Fruit fly (Drosophila melanogaster) whole organism, embryonic: ENCODE data around the gene CG14740.

ENCODE experiments used
- CG10366 ChIP-seq: fragments of 200-800 bp; sonication (Bioruptor generic); IDR thresholded peaks from 2 replicates; pipeline ENCODE4 v1.3.6; 2022; ENCODE audit warnings: missing biosample characterization, missing genetic modification characterization
- CG11456 ChIP-seq: fragments of 200-800 bp; sonication (Bioruptor generic); IDR thresholded peaks from 3 replicates; pipeline ENCODE4 v1.3.6; 2022; ENCODE audit warnings: missing biosample characterization, missing genetic modification characterization
- CG12219 ChIP-seq: fragments of 200-800 bp; sonication (Bioruptor generic); optimal IDR thresholded peaks from 3 replicates; lab custom pipeline; 2018; ENCODE audit warnings: missing biosample characterization, mild to moderate bottlenecking, missing genetic modification characterization
- CG12744 ChIP-seq: fragments of 200-800 bp; sonication (Bioruptor generic); optimal IDR thresholded peaks from 2 replicates; lab custom pipeline; 2016; ENCODE audit warnings: missing biosample characterization, missing genetic modification characterization
- CG13424 ChIP-seq: fragments of 200-800 bp; sonication (Bioruptor generic); optimal IDR thresholded peaks from 2 replicates; lab custom pipeline; 2019; ENCODE audit warnings: missing biosample characterization, mild to moderate bottlenecking, missing genetic modification characterization, moderate library complexity
- CG14014 ChIP-seq: fragments of 200-800 bp; sonication (Bioruptor generic); IDR thresholded peaks from 2 replicates; pipeline ENCODE4 v1.3.6; 2022; ENCODE audit warnings: missing biosample characterization, missing genetic modification characterization
- CG14050 ChIP-seq: fragments of 200-800 bp; sonication (Bioruptor generic); IDR thresholded peaks from 3 replicates; pipeline ENCODE4 v1.3.6; 2022; ENCODE audit warnings: missing biosample characterization, missing genetic modification characterization
- CG15514 ChIP-seq: fragments of 200-800 bp; sonication (Bioruptor generic); optimal IDR thresholded peaks from 3 replicates; lab custom pipeline; 2017; ENCODE audit warnings: missing biosample characterization, missing genetic modification characterization, mild to moderate bottlenecking, moderate library complexity, missing genetic modification reagents
- CG18764 ChIP-seq: fragments of 200-800 bp; sonication (Bioruptor generic); optimal IDR thresholded peaks from 3 replicates; lab custom pipeline; 2016; ENCODE audit warnings: missing biosample characterization, missing genetic modification characterization
- CG30403 ChIP-seq: fragments of 200-800 bp; sonication (Bioruptor generic); optimal IDR thresholded peaks from 3 replicates; lab custom pipeline; 2016; ENCODE audit warnings: missing biosample characterization, missing genetic modification characterization
- CG32532 ChIP-seq: fragments of 200-800 bp; sonication (Bioruptor generic); IDR thresholded peaks from 2 replicates; pipeline ENCODE4 v1.3.6; 2022; ENCODE audit warnings: missing biosample characterization, missing genetic modification characterization
- CG6765 ChIP-seq: fragments of 200-800 bp; sonication (Bioruptor generic); optimal IDR thresholded peaks from 3 replicates; lab custom pipeline; 2017; ENCODE audit warnings: missing biosample characterization, mild to moderate bottlenecking, missing genetic modification characterization
- CG8281 ChIP-seq: fragments of 200-800 bp; sonication (Bioruptor generic); optimal IDR thresholded peaks from 2 replicates; lab custom pipeline; 2018; ENCODE audit warnings: missing biosample characterization, mild to moderate bottlenecking, missing genetic modification characterization, moderate library complexity
- CG8359 ChIP-seq: fragments of 200-800 bp; sonication (Bioruptor generic); optimal IDR thresholded peaks from 2 replicates; lab custom pipeline; 2017; ENCODE audit warnings: missing biosample characterization, mild to moderate bottlenecking, missing genetic modification characterization, borderline replicate concordance
- CG8388 ChIP-seq: fragments of 200-800 bp; sonication (Bioruptor generic); optimal IDR thresholded peaks from 2 replicates; lab custom pipeline; 2019; ENCODE audit warnings: missing biosample characterization, mild to moderate bottlenecking, missing genetic modification characterization, moderate library complexity
- CG9215 ChIP-seq: fragments of 200-800 bp; sonication (Bioruptor generic); IDR thresholded peaks from 2 replicates; pipeline ENCODE4 v1.3.6; 2022; ENCODE audit warnings: missing biosample characterization, missing genetic modification characterization
- CG9437 ChIP-seq: fragments of 200-800 bp; sonication (Bioruptor generic); optimal IDR thresholded peaks from 2 replicates; lab custom pipeline; 2018; ENCODE audit warnings: missing biosample characterization, mild to moderate bottlenecking, missing genetic modification characterization
- CkIIα-i1 ChIP-seq: fragments of 200-800 bp; sonication (Bioruptor generic); IDR thresholded peaks from 2 replicates; pipeline ENCODE4 v1.3.6; 2022; ENCODE audit warnings: missing biosample characterization, missing genetic modification characterization
- CoRest ChIP-seq: fragments of 200-800 bp; sonication (Bioruptor generic); optimal IDR thresholded peaks from 3 replicates; lab custom pipeline; 2018; ENCODE audit warnings: missing biosample characterization, mild to moderate bottlenecking, missing genetic modification characterization, moderate library complexity
- CrebB ChIP-seq: fragments of 200-800 bp; sonication (Bioruptor generic); optimal IDR thresholded peaks from 3 replicates; lab custom pipeline; 2018; ENCODE audit warnings: missing biosample characterization, mild to moderate bottlenecking, missing genetic modification characterization
- Dip3 ChIP-seq: fragments of 200-800 bp; sonication (Bioruptor generic); optimal IDR thresholded peaks from 3 replicates; lab custom pipeline; 2016; ENCODE audit warnings: missing biosample characterization, missing genetic modification characterization
- Fer2 ChIP-seq: fragments of 200-800 bp; sonication (Bioruptor generic); optimal IDR thresholded peaks from 2 replicates; lab custom pipeline; 2018; ENCODE audit warnings: missing biosample characterization, mild to moderate bottlenecking, missing genetic modification characterization, moderate library complexity
- Gug ChIP-seq: fragments of 200-800 bp; sonication (Bioruptor generic); IDR thresholded peaks from 4 replicates; pipeline ENCODE4 v1.3.6; 2022; ENCODE audit warnings: missing biosample characterization, missing genetic modification characterization
- HLH3B ChIP-seq: fragments of 200-800 bp; sonication (Bioruptor generic); IDR thresholded peaks from 2 replicates; pipeline ENCODE4 v1.3.6; 2022; ENCODE audit warnings: missing biosample characterization, missing genetic modification characterization
- Hmr ChIP-seq: fragments of 200-800 bp; sonication (Bioruptor generic); optimal IDR thresholded peaks from 3 replicates; lab custom pipeline; 2017; ENCODE audit warnings: mild to moderate bottlenecking, missing biosample characterization, missing genetic modification reagents, missing genetic modification characterization
- Jarid2 ChIP-seq: fragments of 200-800 bp; sonication (Bioruptor generic); optimal IDR thresholded peaks from 3 replicates; lab custom pipeline; 2017; ENCODE audit warnings: mild to moderate bottlenecking, missing biosample characterization, missing genetic modification reagents, missing genetic modification characterization
- Meics ChIP-seq: fragments of 200-800 bp; sonication (Bioruptor generic); optimal IDR thresholded peaks from 2 replicates; lab custom pipeline; 2017; ENCODE audit warnings: missing biosample characterization, mild to moderate bottlenecking, missing genetic modification characterization
- NfI ChIP-seq: fragments of 200-800 bp; sonication (Bioruptor generic); optimal IDR thresholded peaks from 3 replicates; lab custom pipeline; 2018; ENCODE audit warnings: missing biosample characterization, mild to moderate bottlenecking, missing genetic modification characterization, moderate library complexity
- Optix ChIP-seq: fragments of 200-800 bp; sonication (Bioruptor generic); IDR thresholded peaks from 3 replicates; pipeline ENCODE4 v1.3.6; 2022; ENCODE audit warnings: missing biosample characterization, missing genetic modification characterization
- amos ChIP-seq: fragments of 200-800 bp; sonication (Bioruptor generic); IDR thresholded peaks from 2 replicates; pipeline ENCODE4 v1.3.6; 2022; ENCODE audit warnings: missing biosample characterization, missing genetic modification characterization; ENCODE audit not compliant: partially characterized antibody
- az2 ChIP-seq: fragments of 200-800 bp; sonication (Bioruptor generic); optimal IDR thresholded peaks from 3 replicates; lab custom pipeline; 2016; ENCODE audit warnings: missing biosample characterization, missing genetic modification characterization
- ci ChIP-seq: fragments of 200-800 bp; sonication (Bioruptor generic); IDR thresholded peaks from 3 replicates; pipeline ENCODE4 v1.3.6; 2022; ENCODE audit warnings: missing biosample characterization, missing genetic modification characterization
- dmrt11E ChIP-seq: fragments of 200-800 bp; sonication (Bioruptor generic); optimal IDR thresholded peaks from 3 replicates; lab custom pipeline; 2018; ENCODE audit warnings: missing biosample characterization, mild to moderate bottlenecking, missing genetic modification characterization, moderate library complexity
- gfzf ChIP-seq: fragments of 200-800 bp; sonication (Bioruptor generic); optimal IDR thresholded peaks from 2 replicates; lab custom pipeline; 2016; ENCODE audit warnings: missing biosample characterization, mild to moderate bottlenecking, missing genetic modification characterization, moderate library complexity
- gro ChIP-seq: fragments of 200-800 bp; sonication (Bioruptor generic); optimal IDR thresholded peaks from 2 replicates; lab custom pipeline; 2016; ENCODE audit warnings: missing biosample characterization, missing genetic modification characterization
- hth ChIP-seq: fragments of >200 bp; optimal IDR thresholded peaks from 2 replicates; lab custom pipeline; 2017; ENCODE audit warnings: inconsistent platforms
- jing ChIP-seq: fragments of 200-800 bp; sonication (Bioruptor generic); optimal IDR thresholded peaks from 2 replicates; lab custom pipeline; 2018; ENCODE audit warnings: missing biosample characterization, mild to moderate bottlenecking, missing genetic modification characterization
- lab ChIP-seq: fragments of 200-800 bp; sonication (Bioruptor generic); optimal IDR thresholded peaks from 3 replicates; lab custom pipeline; 2017; ENCODE audit warnings: missing biosample characterization, missing genetic modification characterization, mild to moderate bottlenecking, moderate library complexity, missing genetic modification reagents
- mld ChIP-seq: fragments of 200-800 bp; sonication (Bioruptor generic); IDR thresholded peaks from 3 replicates; pipeline ENCODE4 v1.3.6; 2022; ENCODE audit warnings: missing biosample characterization, missing genetic modification characterization; ENCODE audit not compliant: partially characterized antibody
- nmo ChIP-seq: fragments of 200-800 bp; sonication (Bioruptor generic); optimal IDR thresholded peaks from 2 replicates; lab custom pipeline; 2018; ENCODE audit warnings: missing biosample characterization, mild to moderate bottlenecking, missing genetic modification characterization, moderate library complexity
- odd ChIP-seq: fragments of 200-800 bp; sonication (Bioruptor generic); optimal IDR thresholded peaks from 2 replicates; lab custom pipeline; 2017; ENCODE audit warnings: missing biosample characterization, mild to moderate bottlenecking, missing genetic modification characterization
- onecut ChIP-seq: fragments of 200-800 bp; sonication (Bioruptor generic); IDR thresholded peaks from 2 replicates; pipeline ENCODE4 v1.3.6; 2022; ENCODE audit warnings: missing biosample characterization, missing genetic modification characterization
- pita ChIP-seq: fragments of 200-800 bp; sonication (Bioruptor generic); optimal IDR thresholded peaks from 2 replicates; lab custom pipeline; 2017; ENCODE audit warnings: missing biosample characterization, mild to moderate bottlenecking, missing genetic modification characterization
- ro ChIP-seq: fragments of 200-800 bp; sonication (Bioruptor generic); IDR thresholded peaks from 2 replicates; pipeline ENCODE4 v1.3.6; 2022; ENCODE audit warnings: missing biosample characterization, missing genetic modification characterization
- sens ChIP-seq: fragments of 200-800 bp; sonication (Bioruptor generic); peaks from one replicate; lab custom pipeline; 2016; ENCODE audit warnings: missing biosample characterization, missing genetic modification characterization
- sim ChIP-seq: fragments of 200-800 bp; sonication (Bioruptor generic); IDR thresholded peaks from 2 replicates; pipeline ENCODE4 v1.3.6; 2022; ENCODE audit warnings: missing biosample characterization, missing genetic modification characterization
- slp2 ChIP-seq: fragments of 200-800 bp; sonication (Bioruptor generic); optimal IDR thresholded peaks from 2 replicates; lab custom pipeline; 2016; ENCODE audit warnings: missing biosample characterization, missing genetic modification characterization
- sqz ChIP-seq: fragments of 200-800 bp; sonication (Bioruptor generic); optimal IDR thresholded peaks from 3 replicates; lab custom pipeline; 2018; ENCODE audit warnings: missing biosample characterization, mild to moderate bottlenecking, missing genetic modification characterization
- ssp ChIP-seq: fragments of 200-800 bp; sonication (Bioruptor generic); IDR thresholded peaks from 2 replicates; pipeline ENCODE4 v1.3.6; 2022; ENCODE audit warnings: missing biosample characterization, missing genetic modification characterization
- unc-4 ChIP-seq: fragments of 200-800 bp; sonication (Bioruptor generic); IDR thresholded peaks from 2 replicates; pipeline ENCODE4 v1.3.6; 2022; ENCODE audit warnings: missing biosample characterization, missing genetic modification characterization; ENCODE audit not compliant: partially characterized antibody
- yki ChIP-seq: fragments of >200 bp; optimal IDR thresholded peaks from 3 replicates; lab custom pipeline; 2018

Gene CG14740

dm6 chr3R:12078961-12079360 is 16.2 kb upstream of the CG14740 start (continued):
- peak; percentile 88 for TF ChIP-seq CG32532 (GFP tag; lab: Robert Waterston, UW)
- TF ChIP-seq sens (GFP tag; lab: Kevin White, UChicago), result peak; percentile 55
- peak; percentile 49; the same call in 3 of the 4 replicates for TF ChIP-seq Gug (GFP tag; lab: Robert Waterston, UW)
- peak; percentile 66 for TF ChIP-seq CG6765 (GFP tag; lab: Kevin White, UChicago)
- peak; percentile 86 for TF ChIP-seq Meics
- TF ChIP-seq amos (GFP tag; lab: Robert Waterston, UW), result no peak
- TF ChIP-seq CG11456, result peak; percentile 77; the same call in 2 of the 3 replicates
- peak; percentile 42 for TF ChIP-seq CG8281
- TF ChIP-seq CkIIα-i1 (GFP tag; lab: Robert Waterston, UW), result no peak
- TF ChIP-seq CG8388 (GFP tag; lab: Kevin White, UChicago), result peak; percentile 69
- TF ChIP-seq CoRest, result peak; percentile 83
- TF ChIP-seq CG30403 (GFP tag; lab: Kevin White, UChicago), result peak; percentile 52
- peak; percentile 31 for TF ChIP-seq Jarid2 (GFP tag; lab: Kevin White, UChicago)
- TF ChIP-seq yki (lab: Kevin White, UChicago), result no peak
- peak; percentile 65 for TF ChIP-seq CrebB (tag; lab: Kevin White, UChicago)
- peak; percentile 86 for TF ChIP-seq Hmr
- peak; percentile 49 for TF ChIP-seq odd (GFP tag; lab: Kevin White, UChicago)
- TF ChIP-seq hth (lab: Kevin White, UChicago), result no peak
- peak; percentile 86 for TF ChIP-seq CG13424
- TF ChIP-seq CG8359 (GFP tag; lab: Kevin White, UChicago), result no peak
- no peak for TF ChIP-seq sim
- TF ChIP-seq Fer2 (tag; lab: Kevin White, UChicago), result peak; percentile 61
- TF ChIP-seq jing (GFP tag; lab: Kevin White, UChicago), result peak; percentile 12
- TF ChIP-seq slp2 (GFP tag; lab: Kevin White, UChicago), result no peak
- TF ChIP-seq unc-4, result no peak
- TF ChIP-seq sqz (GFP tag; lab: Kevin White, UChicago), result no peak
- TF ChIP-seq onecut (GFP tag; lab: Robert Waterston, UW), result peak; percentile 52
- peak; percentile 17 for TF ChIP-seq CG18764 (GFP tag; lab: Kevin White, UChicago)
- TF ChIP-seq CG14050 (GFP tag; lab: Robert Waterston, UW), result peak; percentile 74
- peak; percentile 82 for TF ChIP-seq CG14014 (GFP tag; lab: Robert Waterston, UW)
- TF ChIP-seq HLH3B, result peak; percentile 86; the same call in 1 of the 2 replicates
- TF ChIP-seq CG12219 (GFP tag; lab: Kevin White, UChicago), result peak; percentile 53
- TF ChIP-seq CG10366 (GFP tag; lab: Robert Waterston, UW), result peak; percentile 83
- TF ChIP-seq dmrt11E (tag; lab: Kevin White, UChicago), result no peak
- TF ChIP-seq mld, result no peak
- TF ChIP-seq gfzf (GFP tag; lab: Kevin White, UChicago), result no peak
- TF ChIP-seq Optix, result 0 out of 3 replicates have a peak, but pooled peaks have one; percentile 23
- 0 out of 2 replicates have a peak, but pooled peaks have one; percentile 34 for TF ChIP-seq ro (GFP tag; lab: Robert Waterston, UW)
- no peak for TF ChIP-seq Dip3 (GFP tag; lab: Kevin White, UChicago)
- TF ChIP-seq gro (GFP tag; lab: Kevin White, UChicago), result no peak
- TF ChIP-seq ssp (GFP tag; lab: Robert Waterston, UW), result peak; percentile 64
- TF ChIP-seq CG15514 (GFP tag; lab: Kevin White, UChicago), result peak; percentile 77
- peak; percentile 74 for TF ChIP-seq NfI (GFP tag; lab: Kevin White, UChicago)
- TF ChIP-seq az2 (GFP tag; lab: Kevin White, UChicago), result peak; percentile 52
- TF ChIP-seq CG12744 (GFP tag; lab: Kevin White, UChicago), result no peak
- TF ChIP-seq CG9215 (GFP tag; lab: Robert Waterston, UW), result peak; percentile 75
- TF ChIP-seq ci (GFP tag; lab: Robert Waterston, UW), result peak; percentile 91
- peak; percentile 71 for TF ChIP-seq nmo (GFP tag; lab: Kevin White, UChicago)
- no peak for TF ChIP-seq pita (GFP tag; lab: Kevin White, UChicago)
- TF ChIP-seq lab (GFP tag; lab: Kevin White, UChicago), result peak; percentile 93
- TF ChIP-seq CG9437 (GFP tag; lab: Kevin White, UChicago), result peak; percentile 41
